Fruit fly (Drosophila melanogaster): Measurements from ENCODE around the gene CG11537.

dm6 chr3L:3161968-3162367, 18.7 kb upstream of the CG11537 start, which contains the start of gene rasp:
- TF ChIP-seq Ets98B (GFP tag; IDR thresholded peaks at IDR 0.05) (no peak), rn (GFP tag; IDR thresholded peaks at IDR 0.05) (no peak), CG14655 (GFP tag; optimal IDR thresholded peaks at IDR 0.05) (no peak), CG8159 (tag; optimal IDR thresholded peaks at IDR 0.05) (no peak), D1 (tag; optimal IDR thresholded peaks at IDR 0.05) (no peak), CG32121 (GFP tag; IDR thresholded peaks at IDR 0.05) (no peak), EcR (GFP tag; optimal IDR thresholded peaks at IDR 0.05) (no peak)
